Worm (Caenorhabditis elegans) whole organism, early embryonic: ENCODE results near the gene T09D3.9.

Experiments used
- aly-1 ChIP-seq: sonication (generic microtip); optimal IDR thresholded peaks from 2 replicates; lab custom pipeline; 2016; ENCODE audit warnings: missing genetic modification characterization, missing compliant biosample characterization
- ama-1 ChIP-seq: fragments of 150-350 bp; optimal IDR thresholded peaks from 2 replicates; lab custom pipeline; 2014
- ceh-13 ChIP-seq: fragments of 200-800 bp; sonication (Bioruptor generic); optimal IDR thresholded peaks from 2 replicates; lab custom pipeline; 2018; ENCODE audit warnings: mild to moderate bottlenecking, missing genetic modification characterization, missing compliant biosample characterization
- ceh-36 ChIP-seq: sonication (generic microtip); optimal IDR thresholded peaks from 2 replicates; lab custom pipeline; 2016; ENCODE audit warnings: missing genetic modification characterization, inconsistent platforms, missing compliant biosample characterization
- flt-1 ChIP-seq: fragments of 200-800 bp; sonication (Bioruptor generic); IDR thresholded peaks from 2 replicates; pipeline ENCODE4 v1.3.6; 2022; ENCODE audit warnings: missing genetic modification characterization, missing compliant biosample characterization
- hmg-4 ChIP-seq: fragments of 200-800 bp; sonication (Bioruptor generic); optimal IDR thresholded peaks from 2 replicates; lab custom pipeline; 2018; ENCODE audit warnings: mild to moderate bottlenecking, missing genetic modification characterization, missing compliant biosample characterization
- hnd-1 ChIP-seq: sonication (generic microtip); optimal IDR thresholded peaks from 2 replicates; lab custom pipeline; 2016; ENCODE audit warnings: missing genetic modification characterization, missing compliant biosample characterization
- pes-1 ChIP-seq: fragments of 200-800 bp; sonication (Bioruptor generic); IDR thresholded peaks from 2 replicates; pipeline ENCODE4 v1.3.6; 2022; ENCODE audit warnings: missing genetic modification reagents, missing genetic modification characterization, missing compliant biosample characterization
- sea-1 ChIP-seq: fragments of 200-800 bp; sonication (Bioruptor generic); conservative IDR thresholded peaks from 2 replicates; pipeline ENCODE4 v1.3.6; 2022; ENCODE audit warnings: missing genetic modification characterization, missing compliant biosample characterization
- tbx-11 ChIP-seq: fragments of 200-800 bp; sonication (Bioruptor generic); IDR thresholded peaks from 2 replicates; pipeline ENCODE4 v1.3.6; 2022; ENCODE audit warnings: missing genetic modification characterization, missing compliant biosample characterization
- tra-4 ChIP-seq: sonication (generic microtip); optimal IDR thresholded peaks from 2 replicates; lab custom pipeline; 2017; ENCODE audit warnings: missing genetic modification characterization, missing compliant biosample characterization

DNA sequence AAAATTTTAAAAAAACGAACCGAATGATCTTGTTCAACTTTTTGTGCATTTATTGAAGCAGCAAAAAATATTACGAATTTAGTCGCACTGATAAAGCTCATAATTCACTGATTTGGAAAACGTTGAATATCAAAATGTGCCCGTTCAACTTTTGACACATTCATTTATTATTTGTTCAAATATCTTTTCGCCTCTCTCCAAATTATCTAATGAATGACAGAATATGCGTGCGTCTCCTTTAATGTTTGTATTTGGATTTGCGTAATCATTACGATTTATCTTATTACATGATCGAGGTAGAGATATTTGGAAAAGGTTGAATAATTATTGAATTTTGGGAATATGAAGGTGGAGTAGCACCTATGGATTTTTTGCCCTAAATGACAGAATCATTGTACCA, 19.2 kb downstream of the T09D3.9 start, which contains the start of gene T09D3.3:
- no peak for TF ChIP-seq ama-1 (lab: Kevin White, UChicago)
- TF ChIP-seq ceh-13: no peak
- TF ChIP-seq flt-1 (GFP tag; lab: Robert Waterston, UW): no peak
- no peak for TF ChIP-seq tbx-11 (GFP tag; lab: Robert Waterston, UW)
- no peak for TF ChIP-seq sea-1
- TF ChIP-seq hmg-4 (GFP tag; lab: Kevin White, UChicago): no peak
- no peak for TF ChIP-seq tra-4 (tag; lab: Kevin White, UChicago)
- TF ChIP-seq pes-1 (GFP tag; lab: Robert Waterston, UW): no peak
- no peak for TF ChIP-seq ceh-36 (tag; lab: Kevin White, UChicago)
- TF ChIP-seq hnd-1 (tag; lab: Kevin White, UChicago): no peak
- TF ChIP-seq aly-1 (tag; lab: Kevin White, UChicago): no peak
